Worm (Caenorhabditis elegans) whole organism, L4 larva: Measurements from ENCODE around the gene gly-1.

Source experiments
- D1046.2 ChIP-seq: fragments of 200-800 bp; sonication (Bioruptor generic); IDR thresholded peaks from 2 replicates; pipeline ENCODE4 v1.3.6; 2022; ENCODE audit warnings: missing genetic modification characterization, missing compliant biosample characterization
- F10B5.3 ChIP-seq: sonication (generic microtip); optimal IDR thresholded peaks from 2 replicates; lab custom pipeline; 2016; ENCODE audit warnings: mild to moderate bottlenecking, missing genetic modification characterization, missing compliant biosample characterization
- F26F4.8 ChIP-seq: fragments of 200-800 bp; sonication (Bioruptor generic); conservative IDR thresholded peaks from 2 replicates; pipeline ENCODE4 v1.3.6; 2022; ENCODE audit warnings: missing genetic modification characterization, missing compliant biosample characterization
- T20F7.1 ChIP-seq: fragments of 200-800 bp; sonication (Bioruptor generic); optimal IDR thresholded peaks from 2 replicates; lab custom pipeline; 2018; ENCODE audit warnings: mild to moderate bottlenecking, missing genetic modification characterization, missing compliant biosample characterization
- Y105C5A.15 ChIP-seq: fragments of 200-800 bp; sonication (Bioruptor generic); IDR thresholded peaks from 2 replicates; pipeline ENCODE4 v1.3.6; 2022; ENCODE audit warnings: missing genetic modification characterization, missing compliant biosample characterization
- Y48G9A.11 ChIP-seq: fragments of 200-800 bp; sonication (Bioruptor generic); IDR thresholded peaks from 2 replicates; pipeline ENCODE4 v1.3.6; 2022; ENCODE audit warnings: missing genetic modification reagents, missing genetic modification characterization, missing compliant biosample characterization
- Y5F2A.4 ChIP-seq: fragments of 200-800 bp; sonication (Bioruptor generic); optimal IDR thresholded peaks from 2 replicates; lab custom pipeline; 2018; ENCODE audit warnings: mild to moderate bottlenecking, missing genetic modification characterization, missing compliant biosample characterization
- ZK546.5 ChIP-seq, 2 experiments: sonication (generic microtip); optimal IDR thresholded peaks; 2 replicates each; lab custom pipeline; 2017; ENCODE audit warnings: missing biosample characterization in 2 of 2, missing genetic modification characterization in 2 of 2
- aha-1 ChIP-seq: fragments of 150-350 bp; peaks from one replicate; lab custom pipeline; 2014; ENCODE audit warnings: missing biosample characterization, missing genetic modification characterization
- ceh-20 ChIP-seq: fragments of 200-800 bp; sonication (Bioruptor generic); IDR thresholded peaks from 2 replicates; pipeline ENCODE4 v1.3.6; 2022; ENCODE audit warnings: missing genetic modification reagents, missing genetic modification characterization, missing compliant biosample characterization
- ceh-32 ChIP-seq: sonication (generic microtip); optimal IDR thresholded peaks from 2 replicates; lab custom pipeline; 2016; ENCODE audit warnings: mild to moderate bottlenecking, missing genetic modification characterization, missing compliant biosample characterization; ENCODE audit not compliant: poor library complexity
- ceh-62 ChIP-seq: sonication (generic microtip); optimal IDR thresholded peaks from 2 replicates; lab custom pipeline; 2017; ENCODE audit warnings: missing biosample characterization, missing genetic modification characterization
- ces-1 ChIP-seq: fragments of 150-350 bp; sonication (generic microtip); optimal IDR thresholded peaks from 4 replicates; lab custom pipeline; 2014; ENCODE audit warnings: missing biosample characterization, missing genetic modification reagents, missing genetic modification characterization
- ctbp-1 ChIP-seq: fragments of 200-800 bp; sonication (Bioruptor generic); IDR thresholded peaks from 2 replicates; pipeline ENCODE4 v1.3.6; 2022; ENCODE audit warnings: missing genetic modification reagents, missing genetic modification characterization, missing compliant biosample characterization
- daf-16 ChIP-seq, 3 experiments: sonication (generic microtip); optimal IDR thresholded peaks; 2 replicates each; lab custom pipeline; 2016 to 2017; ENCODE audit warnings: missing genetic modification characterization in 3 of 3, missing genetic modification reagents in 3 of 3, mild to moderate bottlenecking in 2 of 3, missing compliant biosample characterization in 2 of 3, missing biosample characterization in 1 of 3, moderate library complexity in 1 of 3
- dmd-6 ChIP-seq: fragments of 200-800 bp; sonication (Bioruptor generic); IDR thresholded peaks from 2 replicates; pipeline ENCODE4 v1.3.6; 2022; ENCODE audit warnings: missing genetic modification reagents, missing genetic modification characterization, missing compliant biosample characterization
- dmd-9 ChIP-seq: fragments of 200-800 bp; sonication (Bioruptor generic); IDR thresholded peaks from 2 replicates; pipeline ENCODE4 v1.3.6; 2022; ENCODE audit warnings: missing genetic modification reagents, missing genetic modification characterization, missing compliant biosample characterization
- dpl-1 ChIP-seq: fragments of 150-350 bp; optimal IDR thresholded peaks from 2 replicates; lab custom pipeline; 2014; ENCODE audit warnings: missing biosample characterization, missing genetic modification reagents, missing genetic modification characterization
- duxl-1 ChIP-seq: sonication (generic microtip); optimal IDR thresholded peaks from 2 replicates; lab custom pipeline; 2016; ENCODE audit warnings: mild to moderate bottlenecking, missing genetic modification characterization, moderate library complexity, missing compliant biosample characterization; ENCODE audit not compliant: poor library complexity
- fkh-10 ChIP-seq: fragments of 150-350 bp; optimal IDR thresholded peaks from 2 replicates; lab custom pipeline; 2014; ENCODE audit warnings: missing biosample characterization, missing genetic modification reagents, missing genetic modification characterization
- fos-1 ChIP-seq: fragments of 150-350 bp; optimal IDR thresholded peaks from 2 replicates; lab custom pipeline; 2014; ENCODE audit warnings: missing biosample characterization, missing genetic modification characterization
- gei-8 ChIP-seq: fragments of 200-800 bp; sonication (Bioruptor generic); optimal IDR thresholded peaks from 2 replicates; lab custom pipeline; 2018; ENCODE audit warnings: mild to moderate bottlenecking, missing genetic modification characterization, missing compliant biosample characterization
- hlh-11 ChIP-seq: fragments of 200-800 bp; sonication (Bioruptor generic); optimal IDR thresholded peaks from 2 replicates; lab custom pipeline; 2018; ENCODE audit warnings: mild to moderate bottlenecking, missing genetic modification characterization, missing compliant biosample characterization
- hmg-1.1 ChIP-seq: fragments of 200-800 bp; sonication (Bioruptor generic); IDR thresholded peaks from 2 replicates; pipeline ENCODE4 v1.3.6; 2022; ENCODE audit warnings: missing genetic modification reagents, missing genetic modification characterization, missing compliant biosample characterization
- jun-1 ChIP-seq: fragments of 150-350 bp; optimal IDR thresholded peaks from 2 replicates; lab custom pipeline; 2014; ENCODE audit warnings: missing biosample characterization, missing genetic modification reagents, missing genetic modification characterization
- lin-1 ChIP-seq: fragments of 200-800 bp; sonication (Bioruptor generic); IDR thresholded peaks from 2 replicates; pipeline ENCODE4 v1.3.6; 2022; ENCODE audit warnings: missing genetic modification reagents, missing genetic modification characterization, missing compliant biosample characterization
- lin-13 ChIP-seq: fragments of 150-350 bp; optimal IDR thresholded peaks from 2 replicates; lab custom pipeline; 2014; ENCODE audit warnings: missing biosample characterization, missing genetic modification reagents, missing genetic modification characterization
- lin-29 ChIP-seq: fragments of 200-800 bp; sonication (Bioruptor generic); IDR thresholded peaks from 2 replicates; pipeline ENCODE4 v1.3.6; 2022; ENCODE audit warnings: missing genetic modification reagents, missing genetic modification characterization, missing compliant biosample characterization
- lin-39 ChIP-seq: fragments of 150-350 bp; optimal IDR thresholded peaks from 2 replicates; lab custom pipeline; 2014; ENCODE audit warnings: missing biosample characterization, missing genetic modification reagents, missing genetic modification characterization
- lir-3 ChIP-seq: sonication (generic microtip); optimal IDR thresholded peaks from 2 replicates; lab custom pipeline; 2016; ENCODE audit warnings: mild to moderate bottlenecking, missing genetic modification characterization, missing compliant biosample characterization
- lsy-2 ChIP-seq, 2 experiments: fragments of 150-350 bp in 1 of 2; sonication (generic microtip) in 1 of 2; optimal IDR thresholded peaks; 2 replicates each; lab custom pipeline; 2014 to 2017; ENCODE audit warnings: missing biosample characterization in 2 of 2, missing genetic modification characterization in 2 of 2
- madf-5 ChIP-seq, 2 experiments: fragments of 200-800 bp; sonication (Bioruptor generic); IDR thresholded peaks; 2 replicates each; pipeline ENCODE4 v1.3.6; 2022; ENCODE audit warnings: missing compliant biosample characterization in 2 of 2, missing genetic modification characterization in 2 of 2
- mdt-29 ChIP-seq: fragments of 200-800 bp; sonication (Bioruptor generic); IDR thresholded peaks from 2 replicates; pipeline ENCODE4 v1.3.6; 2022; ENCODE audit warnings: missing genetic modification reagents, missing genetic modification characterization, missing compliant biosample characterization
- mes-2 ChIP-seq: sonication (generic microtip); optimal IDR thresholded peaks from 2 replicates; lab custom pipeline; 2016; ENCODE audit warnings: missing genotype, mild to moderate bottlenecking, missing genetic modification characterization, missing compliant biosample characterization; ENCODE audit not compliant: poor library complexity, severe bottlenecking
- nhr-10 ChIP-seq: fragments of 150-350 bp; optimal IDR thresholded peaks from 2 replicates; lab custom pipeline; 2014; ENCODE audit warnings: missing biosample characterization, missing genetic modification characterization
- nhr-102 ChIP-seq: sonication (generic microtip); optimal IDR thresholded peaks from 2 replicates; lab custom pipeline; 2016; ENCODE audit warnings: mild to moderate bottlenecking, missing genetic modification characterization, moderate library complexity, missing compliant biosample characterization
- nhr-11 ChIP-seq: fragments of 150-350 bp; optimal IDR thresholded peaks from 2 replicates; lab custom pipeline; 2014; ENCODE audit warnings: missing biosample characterization, missing genetic modification characterization
- nhr-237 ChIP-seq: sonication (generic microtip); optimal IDR thresholded peaks from 2 replicates; lab custom pipeline; 2017; ENCODE audit warnings: missing biosample characterization, missing genetic modification characterization
- nhr-25 ChIP-seq: sonication (generic microtip); optimal IDR thresholded peaks from 2 replicates; lab custom pipeline; 2017; ENCODE audit warnings: missing genetic modification characterization, mild to moderate bottlenecking, missing compliant biosample characterization, antibody characterized with exemption, moderate library complexity, borderline replicate concordance; ENCODE audit not compliant: insufficient read depth
- nhr-28 ChIP-seq: fragments of 150-350 bp; optimal IDR thresholded peaks from 2 replicates; lab custom pipeline; 2014; ENCODE audit warnings: missing biosample characterization, missing genetic modification characterization
- nhr-41 ChIP-seq: fragments of 200-800 bp; sonication (Bioruptor generic); IDR thresholded peaks from 2 replicates; pipeline ENCODE4 v1.3.6; 2022; ENCODE audit warnings: missing genetic modification reagents, missing genetic modification characterization, missing compliant biosample characterization
- nhr-48 ChIP-seq: sonication (generic microtip); optimal IDR thresholded peaks from 2 replicates; lab custom pipeline; 2016; ENCODE audit warnings: mild to moderate bottlenecking, missing genetic modification characterization, missing compliant biosample characterization
- pqm-1 ChIP-seq: sonication (generic microtip); optimal IDR thresholded peaks from 2 replicates; lab custom pipeline; 2017; ENCODE audit warnings: missing biosample characterization, missing genetic modification characterization
- skn-1 ChIP-seq: fragments of 150-350 bp; optimal IDR thresholded peaks from 2 replicates; lab custom pipeline; 2014; ENCODE audit warnings: missing biosample characterization, missing genetic modification characterization
- snpc-1.2 ChIP-seq: fragments of 200-800 bp; sonication (Bioruptor generic); IDR thresholded peaks from 2 replicates; pipeline ENCODE4 v1.3.6; 2022; ENCODE audit warnings: missing genetic modification reagents, missing genetic modification characterization, missing compliant biosample characterization
- tra-1 ChIP-seq: fragments of 200-800 bp; sonication (Bioruptor generic); IDR thresholded peaks from 2 replicates; pipeline ENCODE4 v1.3.6; 2022; ENCODE audit warnings: missing genetic modification reagents, missing genetic modification characterization, missing compliant biosample characterization
- unc-39 ChIP-seq: sonication (generic microtip); optimal IDR thresholded peaks from 2 replicates; lab custom pipeline; 2017; ENCODE audit warnings: missing biosample characterization, missing genetic modification characterization
- unc-62 ChIP-seq, 3 experiments: fragments of 150-350 bp in 1 of 3; sonication (generic microtip); optimal IDR thresholded peaks in 2 of 3; peaks in 1 of 3; 1 replicate in 1 of 3; 2 replicates in 2 of 3; lab custom pipeline; 2014 to 2017; ENCODE audit warnings: missing biosample characterization in 3 of 3, missing genetic modification characterization in 3 of 3, missing genetic modification reagents in 3 of 3, missing genotype in 1 of 3
- zfp-2 ChIP-seq: sonication (generic microtip); optimal IDR thresholded peaks from 2 replicates; lab custom pipeline; 2016; ENCODE audit warnings: mild to moderate bottlenecking, missing genetic modification characterization, missing compliant biosample characterization
- zip-2 ChIP-seq: fragments of 150-350 bp; optimal IDR thresholded peaks from 2 replicates; lab custom pipeline; 2014; ENCODE audit warnings: missing biosample characterization, missing genetic modification characterization

gly-1 gene

DNA sequence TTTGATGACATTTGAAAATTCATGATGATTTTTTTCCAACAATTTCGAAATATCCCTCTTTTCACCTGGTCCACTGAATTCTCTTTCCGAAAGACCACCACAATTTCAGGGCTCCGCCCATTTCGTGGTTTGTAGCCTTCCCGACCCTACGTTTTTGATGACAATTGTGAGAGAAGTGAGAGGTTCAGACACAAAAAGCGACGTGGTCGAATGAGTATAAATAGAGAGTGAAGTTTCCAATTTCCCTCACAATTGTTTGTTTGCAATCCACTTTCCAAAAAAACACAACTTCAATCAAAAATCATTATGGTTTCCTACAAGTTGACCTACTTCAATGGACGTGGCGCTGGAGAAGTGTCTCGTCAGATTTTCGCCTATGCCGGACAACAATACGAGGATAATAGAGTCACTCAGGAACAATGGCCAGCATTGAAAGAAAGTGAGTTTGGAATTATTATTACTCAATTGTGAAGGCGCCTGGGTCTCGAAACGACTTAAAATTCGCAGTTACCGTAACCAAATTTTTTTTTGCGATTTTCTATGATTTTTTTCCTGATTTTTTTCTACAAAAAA lies 48.2 kb upstream of the gly-1 start, which contains the start of gene gst-5 (continued):
- peak; percentile 38 for TF ChIP-seq pqm-1 (tag; lab: Kevin White, UChicago)
- TF ChIP-seq nhr-25: no peak
- no peak for TF ChIP-seq zip-2
- no peak for TF ChIP-seq lir-3 (tag; lab: Kevin White, UChicago)
- no peak for TF ChIP-seq lin-1 (GFP tag; lab: Robert Waterston, UW)
- no peak for TF ChIP-seq skn-1 (tag; lab: Kevin White, UChicago)
- peak; percentile 98 for TF ChIP-seq nhr-28 (tag; lab: Kevin White, UChicago)
- TF ChIP-seq nhr-48 (tag; lab: Kevin White, UChicago): no peak
- TF ChIP-seq daf-16 (GFP tag; optimal IDR thresholded peaks at IDR 0.05; lab: Kevin White, UChicago): no peak
- peak; percentile 68 for TF ChIP-seq daf-16 (tag; optimal IDR thresholded peaks at IDR 0.05; lab: Kevin White, UChicago)
- no peak for TF ChIP-seq mdt-29 (GFP tag; lab: Robert Waterston, UW)
- no peak for TF ChIP-seq madf-5 (GFP tag; IDR thresholded peaks at IDR 0.05; lab: Robert Waterston, UW)
- no peak for TF ChIP-seq ZK546.5 (tag; optimal IDR thresholded peaks at IDR 0.05; lab: Kevin White, UChicago)
- no peak for TF ChIP-seq F26F4.8 (GFP tag; lab: Robert Waterston, UW)
- no peak for TF ChIP-seq ctbp-1 (GFP tag; lab: Robert Waterston, UW)
- peak; percentile 37 for TF ChIP-seq hlh-11 (tag; lab: Kevin White, UChicago)
- no peak for TF ChIP-seq T20F7.1 (GFP tag; lab: Kevin White, UChicago)
- no peak for TF ChIP-seq Y5F2A.4
- peak; percentile 55 for TF ChIP-seq nhr-102
- TF ChIP-seq nhr-11: peak; percentile 58
- TF ChIP-seq lsy-2 (tag; optimal IDR thresholded peaks at IDR 0.05; lab: Kevin White, UChicago): no peak
- TF ChIP-seq jun-1: no peak
- no peak for TF ChIP-seq gei-8 (GFP tag; lab: Kevin White, UChicago)
- TF ChIP-seq aha-1 (tag; lab: Kevin White, UChicago): no peak
- no peak for TF ChIP-seq ceh-62 (tag; lab: Kevin White, UChicago)
- no peak for TF ChIP-seq nhr-10 (tag; lab: Kevin White, UChicago)
- TF ChIP-seq snpc-1.2 (GFP tag; lab: Robert Waterston, UW): no peak
- no peak for TF ChIP-seq dmd-9 (GFP tag; lab: Robert Waterston, UW)
- no peak for TF ChIP-seq ceh-32 (tag; lab: Kevin White, UChicago)
- TF ChIP-seq nhr-237 (tag; lab: Kevin White, UChicago): no peak
- no peak for TF ChIP-seq Y105C5A.15 (GFP tag; lab: Robert Waterston, UW)
- TF ChIP-seq fos-1: no peak
- peak; percentile 31; the same call in 1 of the 2 replicates for TF ChIP-seq hmg-1.1 (GFP tag; lab: Robert Waterston, UW)
- TF ChIP-seq ces-1 (GFP tag; lab: Kevin White, UChicago): no peak
- TF ChIP-seq mes-2 (tag; lab: Kevin White, UChicago): no peak
- no peak for TF ChIP-seq Y48G9A.11 (GFP tag; lab: Robert Waterston, UW)
- TF ChIP-seq lin-13: no peak
- TF ChIP-seq unc-39 (tag; lab: Kevin White, UChicago): no peak
- TF ChIP-seq F10B5.3 (tag; lab: Kevin White, UChicago): no peak
- no peak for TF ChIP-seq tra-1
- no peak for TF ChIP-seq duxl-1 (tag; lab: Kevin White, UChicago)
- TF ChIP-seq dmd-6: peak; percentile 24; the same call in 1 of the 2 replicates

ce11 chrII:10949383-10949782 lies 47.4 kb upstream of the gly-1 start:
- TF ChIP-seq D1046.2 (GFP tag; lab: Robert Waterston, UW): no peak
- no peak for TF ChIP-seq ZK546.5 (tag; optimal IDR thresholded peaks at IDR 0.05; lab: Kevin White, UChicago)
- peak; percentile 69 for TF ChIP-seq pqm-1 (tag; lab: Kevin White, UChicago)
- no peak for TF ChIP-seq zfp-2
- TF ChIP-seq ceh-20 (GFP tag; lab: Robert Waterston, UW): no peak
- TF ChIP-seq lin-39: no peak
- TF ChIP-seq dpl-1: no peak
- peak in 1 of 2 experiments; percentile 14 for TF ChIP-seq unc-62 (GFP tag; optimal IDR thresholded peaks at IDR 0.05 in 1 of 2; lab: Kevin White, UChicago)
- TF ChIP-seq unc-62 (tag; optimal IDR thresholded peaks at IDR 0.05; lab: Kevin White, UChicago): no peak
- no peak for TF ChIP-seq lin-13
- peak; percentile 41; the same call in 1 of the 2 replicates for TF ChIP-seq dmd-6
- no peak for TF ChIP-seq nhr-10 (tag; lab: Kevin White, UChicago)
- TF ChIP-seq hlh-11 (tag; lab: Kevin White, UChicago): peak; percentile 39
- TF ChIP-seq lin-29: no peak
- no peak for TF ChIP-seq fkh-10
- no peak for TF ChIP-seq daf-16 (GFP tag; optimal IDR thresholded peaks at IDR 0.05; lab: Kevin White, UChicago)
- peak; percentile 74 for TF ChIP-seq daf-16 (tag; optimal IDR thresholded peaks at IDR 0.05; lab: Kevin White, UChicago)
- TF ChIP-seq nhr-41: no peak
